Worm (Caenorhabditis elegans) whole organism, young adult: Measurements from ENCODE around the gene mel-11.

Source experiments
- B0019.2 ChIP-seq: fragments of 200-800 bp; sonication (Bioruptor generic); conservative IDR thresholded peaks from 2 replicates; pipeline ENCODE4 v1.3.6; 2022; ENCODE audit warnings: missing genetic modification reagents, missing genetic modification characterization, missing compliant biosample characterization
- B0035.1 ChIP-seq: sonication (generic microtip); optimal IDR thresholded peaks from 2 replicates; lab custom pipeline; 2016; ENCODE audit warnings: missing genetic modification characterization, mild to moderate bottlenecking, missing compliant biosample characterization, missing genotype, missing genetic modification reagents
- B0336.3 ChIP-seq: fragments of 200-800 bp; sonication (Bioruptor generic); IDR thresholded peaks from 2 replicates; pipeline ENCODE4 v1.3.6; 2022; ENCODE audit warnings: missing genetic modification characterization, missing compliant biosample characterization
- D2030.7 ChIP-seq: fragments of 200-800 bp; sonication (Bioruptor generic); IDR thresholded peaks from 2 replicates; pipeline ENCODE4 v1.3.6; 2022; ENCODE audit warnings: missing genetic modification reagents, missing genetic modification characterization, missing compliant biosample characterization
- T07F8.4 ChIP-seq: sonication (generic microtip); optimal IDR thresholded peaks from 2 replicates; lab custom pipeline; 2016; ENCODE audit warnings: mild to moderate bottlenecking, missing genetic modification characterization, moderate library complexity, missing compliant biosample characterization
- Y53F4B.3 ChIP-seq: fragments of 200-800 bp; sonication (Bioruptor generic); IDR thresholded peaks from 2 replicates; pipeline ENCODE4 v1.3.6; 2022; ENCODE audit warnings: missing genetic modification reagents, missing genetic modification characterization, missing compliant biosample characterization
- Y53G8AR.9 ChIP-seq: fragments of 200-800 bp; sonication (Bioruptor generic); conservative IDR thresholded peaks from 2 replicates; pipeline ENCODE4 v1.3.6; 2022; ENCODE audit warnings: missing genetic modification reagents, missing genetic modification characterization, missing compliant biosample characterization
- aptf-3 ChIP-seq: fragments of 200-800 bp; sonication (Bioruptor generic); IDR thresholded peaks from 2 replicates; pipeline ENCODE4 v1.3.6; 2022; ENCODE audit warnings: missing genetic modification characterization, missing compliant biosample characterization
- attf-5 ChIP-seq: fragments of 200-800 bp; sonication (Bioruptor generic); optimal IDR thresholded peaks from 2 replicates; lab custom pipeline; 2018; ENCODE audit warnings: mild to moderate bottlenecking, missing genetic modification characterization, missing compliant biosample characterization
- cebp-2 ChIP-seq: fragments of 200-800 bp; sonication (Bioruptor generic); IDR thresholded peaks from 2 replicates; pipeline ENCODE4 v1.3.6; 2022; ENCODE audit warnings: missing genetic modification characterization, missing compliant biosample characterization
- ceh-100 ChIP-seq: fragments of 200-800 bp; sonication (Bioruptor generic); IDR thresholded peaks from 2 replicates; pipeline ENCODE4 v1.3.6; 2022; ENCODE audit warnings: missing genetic modification reagents, missing genetic modification characterization, missing compliant biosample characterization
- ceh-27 ChIP-seq: fragments of 200-800 bp; sonication (Bioruptor generic); optimal IDR thresholded peaks from 2 replicates; lab custom pipeline; 2018; ENCODE audit warnings: mild to moderate bottlenecking, missing genetic modification characterization, moderate library complexity, missing compliant biosample characterization
- die-1 ChIP-seq: sonication (generic microtip); optimal IDR thresholded peaks from 2 replicates; lab custom pipeline; 2016; ENCODE audit warnings: missing genotype, mild to moderate bottlenecking, missing genetic modification characterization, missing compliant biosample characterization
- dox-1 ChIP-seq: fragments of 200-800 bp; sonication (Bioruptor generic); IDR thresholded peaks from 2 replicates; pipeline ENCODE4 v1.3.6; 2022; ENCODE audit warnings: missing genetic modification reagents, missing genetic modification characterization, missing compliant biosample characterization
- dpl-1 ChIP-seq: fragments of 150-350 bp; optimal IDR thresholded peaks from 2 replicates; lab custom pipeline; 2014; ENCODE audit warnings: missing biosample characterization, missing genetic modification reagents, missing genetic modification characterization
- egl-44 ChIP-seq: fragments of 200-800 bp; sonication (Bioruptor generic); IDR thresholded peaks from 2 replicates; pipeline ENCODE4 v1.3.6; 2022; ENCODE audit warnings: missing genetic modification reagents, missing genetic modification characterization, missing compliant biosample characterization
- hmg-1.2 ChIP-seq: fragments of 200-800 bp; sonication (Bioruptor generic); IDR thresholded peaks from 2 replicates; pipeline ENCODE4 v1.3.6; 2022; ENCODE audit warnings: missing genetic modification reagents, missing genetic modification characterization, missing compliant biosample characterization
- let-526 ChIP-seq: fragments of 200-800 bp; sonication (Bioruptor generic); IDR thresholded peaks from 2 replicates; pipeline ENCODE4 v1.3.6; 2022; ENCODE audit warnings: missing genetic modification reagents, missing genetic modification characterization, missing compliant biosample characterization
- lin-26 ChIP-seq: fragments of 200-800 bp; sonication (Bioruptor generic); IDR thresholded peaks from 2 replicates; pipeline ENCODE4 v1.3.6; 2022; ENCODE audit warnings: missing genetic modification reagents, missing genetic modification characterization, missing compliant biosample characterization
- lin-40 ChIP-seq: sonication (generic microtip); optimal IDR thresholded peaks from 2 replicates; lab custom pipeline; 2016; ENCODE audit warnings: missing genetic modification characterization, mild to moderate bottlenecking, missing compliant biosample characterization, missing genotype, missing genetic modification reagents
- lsl-1 ChIP-seq: fragments of 200-800 bp; sonication (Bioruptor generic); optimal IDR thresholded peaks from 2 replicates; lab custom pipeline; 2018; ENCODE audit warnings: mild to moderate bottlenecking, missing genetic modification characterization, moderate library complexity, missing compliant biosample characterization
- madf-10 ChIP-seq: sonication (generic microtip); optimal IDR thresholded peaks from 2 replicates; lab custom pipeline; 2016; ENCODE audit warnings: mild to moderate bottlenecking, missing genetic modification characterization, missing compliant biosample characterization
- madf-6 ChIP-seq: fragments of 200-800 bp; sonication (Bioruptor generic); IDR thresholded peaks from 2 replicates; pipeline ENCODE4 v1.3.6; 2022; ENCODE audit warnings: missing genetic modification reagents, missing genetic modification characterization, missing compliant biosample characterization
- mel-28 ChIP-seq: sonication (generic microtip); optimal IDR thresholded peaks from 2 replicates; lab custom pipeline; 2016; ENCODE audit warnings: borderline replicate concordance, mild to moderate bottlenecking, missing genetic modification characterization, missing compliant biosample characterization
- rec-8 ChIP-seq, 2 experiments: sonication (generic microtip); optimal IDR thresholded peaks; 2 replicates each; lab custom pipeline; 2016; ENCODE audit warnings: mild to moderate bottlenecking in 2 of 2, missing genetic modification characterization in 2 of 2, missing genetic modification reagents in 2 of 2, missing genotype in 2 of 2, missing biosample characterization in 1 of 2, missing compliant biosample characterization in 1 of 2, moderate library complexity in 1 of 2
- sdz-38 ChIP-seq: sonication (generic microtip); optimal IDR thresholded peaks from 2 replicates; lab custom pipeline; 2016; ENCODE audit warnings: missing genotype, missing genetic modification characterization, missing compliant biosample characterization
- snpc-4 ChIP-seq, 5 experiments: fragments of 150-350 bp in 1 of 5; sonication (generic microtip) in 4 of 5; optimal IDR thresholded peaks; 2 replicates each; lab custom pipeline; 2014 to 2018; ENCODE audit warnings: missing genetic modification characterization in 5 of 5, missing biosample characterization in 3 of 5, antibody characterized with exemption in 2 of 5, mild to moderate bottlenecking in 2 of 5, missing compliant biosample characterization in 2 of 5, missing genotype in 2 of 5, moderate library complexity in 2 of 5, missing genetic modification reagents in 1 of 5
- somi-1 ChIP-seq: fragments of 200-800 bp; sonication (Bioruptor generic); optimal IDR thresholded peaks from 2 replicates; lab custom pipeline; 2018; ENCODE audit warnings: mild to moderate bottlenecking, missing genetic modification characterization, missing compliant biosample characterization
- tlf-1 ChIP-seq: fragments of 200-800 bp; sonication (Bioruptor generic); optimal IDR thresholded peaks from 2 replicates; lab custom pipeline; 2018; ENCODE audit warnings: mild to moderate bottlenecking, missing genetic modification characterization, missing compliant biosample characterization
- unc-130 ChIP-seq: sonication (generic microtip); optimal IDR thresholded peaks from 2 replicates; lab custom pipeline; 2016; ENCODE audit warnings: missing genetic modification reagents, missing genetic modification characterization, missing compliant biosample characterization
- unc-62 ChIP-seq: fragments of 150-350 bp; optimal IDR thresholded peaks from 2 replicates; lab custom pipeline; 2014; ENCODE audit warnings: missing biosample characterization, missing genetic modification reagents, missing genetic modification characterization
- zfh-2 ChIP-seq: fragments of 200-800 bp; sonication (Bioruptor generic); conservative IDR thresholded peaks from 2 replicates; pipeline ENCODE4 v1.3.6; 2022; ENCODE audit warnings: missing genetic modification reagents, missing genetic modification characterization, missing compliant biosample characterization
- ztf-25 ChIP-seq: fragments of 200-800 bp; sonication (Bioruptor generic); IDR thresholded peaks from 2 replicates; pipeline ENCODE4 v1.3.6; 2022; ENCODE audit warnings: missing genetic modification reagents, missing genetic modification characterization, missing compliant biosample characterization
- ztf-28 ChIP-seq: fragments of 200-800 bp; sonication (Bioruptor generic); IDR thresholded peaks from 2 replicates; pipeline ENCODE4 v1.3.6; 2022; ENCODE audit warnings: missing genetic modification reagents, missing genetic modification characterization, missing compliant biosample characterization
- ztf-6 ChIP-seq: fragments of 200-800 bp; sonication (Bioruptor generic); IDR thresholded peaks from 2 replicates; pipeline ENCODE4 v1.3.6; 2022; ENCODE audit warnings: missing genetic modification reagents, missing genetic modification characterization, missing compliant biosample characterization

Gene mel-11

DNA sequence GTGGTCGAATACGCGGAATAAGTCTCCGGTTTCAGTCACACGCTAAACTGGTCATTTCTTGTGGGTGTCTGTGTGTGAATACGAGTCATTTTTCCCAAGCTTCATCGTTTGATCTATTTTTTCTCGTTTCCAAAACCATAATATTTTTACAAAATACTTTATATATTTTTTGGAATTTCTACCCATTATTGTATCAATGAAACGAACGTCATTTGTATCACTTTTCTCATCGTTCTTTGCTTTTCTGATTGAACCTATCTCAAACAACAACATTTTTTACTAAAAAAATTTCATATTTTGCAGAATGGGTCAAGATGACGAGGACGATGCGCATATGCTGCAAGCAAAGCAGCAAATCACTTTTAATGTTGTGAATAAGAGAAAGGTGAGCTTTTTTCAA, at the start of gene mel-11:
Gene mel-11 (plus strand): TSS at position 301 of the 400 bp plus-strand sequence.
- TF ChIP-seq ceh-100 (GFP tag; lab: Robert Waterston, UW) = no peak
- no peak for TF ChIP-seq lin-26
- TF ChIP-seq ztf-6 (GFP tag; lab: Robert Waterston, UW) = no peak
- TF ChIP-seq snpc-4 (GFP tag; optimal IDR thresholded peaks at IDR 0.05; lab: Kevin White, UChicago) = no peak
- TF ChIP-seq snpc-4 (tag; optimal IDR thresholded peaks at IDR 0.05; lab: Kevin White, UChicago) = no peak
- no peak for TF ChIP-seq tlf-1 (GFP tag; lab: Kevin White, UChicago)
- no peak for TF ChIP-seq madf-6 (GFP tag; lab: Robert Waterston, UW)
- no peak for TF ChIP-seq aptf-3 (GFP tag; lab: Robert Waterston, UW)

DNA sequence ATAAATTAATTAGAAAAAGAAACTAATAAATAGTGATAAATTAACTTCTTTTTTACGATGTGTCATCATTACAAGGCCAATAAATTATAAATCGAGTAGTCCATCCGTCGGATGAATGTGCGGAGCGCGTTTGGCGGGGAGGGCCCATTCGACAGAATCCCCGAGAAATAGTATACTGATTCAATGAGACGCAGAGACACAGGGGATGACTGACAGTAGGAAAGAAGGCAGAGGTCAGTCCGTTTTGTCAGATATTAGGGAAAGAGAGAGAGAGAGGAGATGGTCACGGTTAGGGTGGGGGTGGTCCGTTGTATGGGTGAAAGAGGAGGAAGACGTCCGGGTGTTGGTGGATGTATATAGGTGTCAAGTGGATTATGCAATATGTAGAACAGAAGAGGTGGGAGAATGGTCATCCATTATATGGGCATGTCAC, 49.7 kb upstream of the mel-11 start:
- TF ChIP-seq madf-10 (no peak), dox-1 (GFP tag; lab: Robert Waterston, UW) (no peak), unc-62 (GFP tag; lab: Kevin White, UChicago) (peak; percentile 19), Y53F4B.3 (GFP tag; lab: Robert Waterston, UW) (no peak), mel-28 (tag; lab: Kevin White, UChicago) (no peak), hmg-1.2 (peak; percentile 66)
- TF ChIP-seq, all 124 proteins: peak for 2

DNA sequence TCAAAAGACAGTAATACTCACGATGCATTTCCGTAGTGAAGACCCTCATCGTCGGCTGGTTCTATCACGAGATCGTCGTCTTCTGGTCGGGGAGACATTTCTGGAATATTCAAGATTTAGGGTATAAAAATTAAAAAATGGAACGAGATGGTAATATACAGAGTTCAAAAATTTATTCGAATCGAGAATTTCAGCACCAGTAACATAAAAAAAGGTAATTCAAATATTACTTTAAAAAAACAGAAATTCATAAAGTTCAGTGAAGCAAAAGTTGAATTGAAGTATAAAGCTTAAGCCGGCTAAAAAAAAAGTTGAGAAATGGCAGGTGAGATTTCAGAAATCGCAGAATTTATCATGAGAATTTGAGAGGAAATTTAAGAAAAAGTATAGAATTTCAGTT, 48.1 kb upstream of the mel-11 start, which contains the start of gene cam-1:
Gene cam-1 (minus strand): TSS at position 101 of the 400 bp plus-strand sequence.
- TF ChIP-seq B0035.1 (tag; lab: Kevin White, UChicago) (no peak), let-526 (no peak)

DNA sequence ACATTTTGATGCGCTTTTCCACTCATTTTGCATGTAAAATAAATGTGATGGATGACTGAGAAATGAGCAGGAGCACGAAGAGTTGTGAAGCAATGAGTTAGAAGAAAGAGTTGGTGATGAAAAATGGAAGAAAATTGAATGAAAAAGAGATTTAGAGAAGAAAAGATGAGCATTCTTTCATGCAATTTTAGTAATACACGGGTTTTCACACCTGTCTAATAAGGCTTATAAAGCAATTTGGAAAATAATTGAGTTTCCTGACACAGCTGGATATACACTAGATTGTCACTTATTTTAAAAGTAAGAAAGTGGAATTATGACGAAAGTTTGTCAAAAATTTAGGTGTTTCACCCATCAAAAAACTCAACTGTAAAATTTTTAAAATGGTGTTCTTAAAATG, 47.5 kb upstream of the mel-11 start:
- no peak for TF ChIP-seq lin-40 (tag; lab: Kevin White, UChicago)
- no peak for TF ChIP-seq rec-8 (tag; optimal IDR thresholded peaks at IDR 0.05; lab: Kevin White, UChicago)
- no peak for TF ChIP-seq dpl-1 (GFP tag; lab: Kevin White, UChicago)
- no peak for TF ChIP-seq Y53G8AR.9
- TF ChIP-seq ztf-28 (GFP tag; lab: Robert Waterston, UW) = no peak
- no peak for TF ChIP-seq ztf-25 (GFP tag; lab: Robert Waterston, UW)
- TF ChIP-seq T07F8.4 (tag; lab: Kevin White, UChicago) = no peak
- TF ChIP-seq lsl-1 = no peak
- TF ChIP-seq zfh-2 (GFP tag; lab: Robert Waterston, UW) = no peak
- TF ChIP-seq attf-5 (GFP tag; lab: Kevin White, UChicago) = no peak
- TF ChIP-seq sdz-38 = no peak
- no peak for TF ChIP-seq mel-28 (tag; lab: Kevin White, UChicago)
- TF ChIP-seq die-1 (tag; lab: Kevin White, UChicago) = no peak

DNA sequence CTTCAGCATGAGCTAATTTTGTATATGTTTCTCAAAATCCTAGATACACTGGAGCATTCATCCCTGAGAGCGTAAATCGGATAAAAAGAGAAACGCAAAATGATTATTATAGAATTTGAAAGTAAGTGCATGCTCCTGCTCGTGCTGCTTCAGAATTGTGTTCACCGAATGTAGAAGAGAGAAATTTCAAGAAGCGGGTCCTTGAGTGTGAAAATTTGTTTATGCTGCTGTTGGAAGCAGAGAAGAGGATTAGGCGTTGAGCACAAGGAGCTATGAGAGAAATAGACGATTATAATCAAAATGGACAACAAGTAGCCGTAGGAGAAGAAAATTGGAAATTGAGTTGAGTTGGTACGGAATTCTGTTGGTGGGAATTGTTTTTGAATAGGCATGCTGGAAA, 46.6 kb upstream of the mel-11 start:
- TF ChIP-seq T07F8.4 (tag; lab: Kevin White, UChicago) = no peak
- TF ChIP-seq B0035.1 (tag; lab: Kevin White, UChicago) = no peak
- TF ChIP-seq ceh-27 (GFP tag; lab: Kevin White, UChicago) = peak; percentile 69

DNA sequence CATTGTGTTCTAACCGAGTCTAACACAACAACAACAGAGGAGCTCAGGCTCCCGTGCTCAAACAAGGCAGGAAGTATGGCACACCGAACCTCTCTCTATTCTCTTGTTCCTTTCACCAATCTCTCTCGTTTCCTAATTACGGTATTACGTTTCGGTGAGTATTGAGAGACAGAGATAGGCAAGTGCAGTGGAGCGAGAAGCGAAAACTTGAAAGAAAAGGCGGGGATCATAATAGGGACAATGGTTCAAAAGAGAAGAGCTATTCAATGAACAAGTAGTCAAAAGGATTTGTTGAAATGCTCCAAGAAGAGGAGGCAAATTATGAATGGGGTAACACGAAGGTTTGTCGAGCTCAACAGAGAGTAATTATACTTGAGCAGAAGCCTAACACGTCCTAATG, 45.0 kb upstream of the mel-11 start:
- no peak for TF ChIP-seq egl-44 (GFP tag; lab: Robert Waterston, UW)
- no peak for TF ChIP-seq unc-130 (GFP tag; lab: Kevin White, UChicago)
- TF ChIP-seq B0019.2 (GFP tag; lab: Robert Waterston, UW) = no peak
- TF ChIP-seq B0336.3 (GFP tag; lab: Robert Waterston, UW) = no peak
- TF ChIP-seq D2030.7 (GFP tag; lab: Robert Waterston, UW) = no peak
- no peak for TF ChIP-seq snpc-4 (GFP tag; optimal IDR thresholded peaks at IDR 0.05; lab: Kevin White, UChicago)
- TF ChIP-seq snpc-4 (tag; optimal IDR thresholded peaks at IDR 0.05; lab: Kevin White, UChicago) = no peak
- no peak for TF ChIP-seq lin-26
- no peak for TF ChIP-seq somi-1 (GFP tag; lab: Kevin White, UChicago)
- TF ChIP-seq Y53F4B.3 (GFP tag; lab: Robert Waterston, UW) = no peak
- TF ChIP-seq cebp-2 (GFP tag; lab: Robert Waterston, UW) = no peak
- TF ChIP-seq, all 124 proteins: peak for 0
